Fruit fly (Drosophila melanogaster) whole organism, embryonic: Measurements from ENCODE around the gene SCCRO4.
A peak's percentile ranks its signal among the peaks of the same experiment; 100 is the strongest.

Experiments
- CG10267 ChIP-seq: fragments of 200-800 bp; sonication (Bioruptor generic); optimal IDR thresholded peaks from 2 replicates; lab custom pipeline; 2018; ENCODE audit warnings: missing biosample characterization, mild to moderate bottlenecking, missing genetic modification characterization, moderate library complexity
- CG12219 ChIP-seq: fragments of 200-800 bp; sonication (Bioruptor generic); optimal IDR thresholded peaks from 3 replicates; lab custom pipeline; 2018; ENCODE audit warnings: missing biosample characterization, mild to moderate bottlenecking, missing genetic modification characterization
- CG12659 ChIP-seq: fragments of 200-800 bp; sonication (Bioruptor generic); optimal IDR thresholded peaks from 3 replicates; lab custom pipeline; 2017; ENCODE audit warnings: mild to moderate bottlenecking, missing biosample characterization, missing genetic modification reagents, missing genetic modification characterization
- CG14050 ChIP-seq: fragments of 200-800 bp; sonication (Bioruptor generic); IDR thresholded peaks from 3 replicates; pipeline ENCODE4 v1.3.6; 2022; ENCODE audit warnings: missing biosample characterization, missing genetic modification characterization
- CG14860 ChIP-seq: fragments of 200-800 bp; sonication (Bioruptor generic); IDR thresholded peaks from 3 replicates; pipeline ENCODE4 v1.3.6; 2022; ENCODE audit warnings: missing biosample characterization, missing genetic modification characterization; ENCODE audit not compliant: partially characterized antibody
- CG14965 ChIP-seq: fragments of 200-800 bp; sonication (Bioruptor generic); optimal IDR thresholded peaks from 2 replicates; lab custom pipeline; 2016; ENCODE audit warnings: missing biosample characterization, missing genetic modification characterization, borderline replicate concordance
- CG15479 ChIP-seq: fragments of 200-800 bp; sonication (Bioruptor generic); optimal IDR thresholded peaks from 3 replicates; lab custom pipeline; 2019; ENCODE audit warnings: missing biosample characterization, mild to moderate bottlenecking, missing genetic modification characterization, moderate library complexity
- CG15514 ChIP-seq: fragments of 200-800 bp; sonication (Bioruptor generic); optimal IDR thresholded peaks from 3 replicates; lab custom pipeline; 2017; ENCODE audit warnings: missing biosample characterization, missing genetic modification characterization, mild to moderate bottlenecking, moderate library complexity, missing genetic modification reagents
- CG18262 ChIP-seq: fragments of 200-800 bp; optimal IDR thresholded peaks from 3 replicates; lab custom pipeline; 2019; ENCODE audit warnings: missing biosample characterization, mild to moderate bottlenecking, missing genetic modification characterization, moderate library complexity
- CG2116 ChIP-seq: fragments of 200-800 bp; sonication (Bioruptor generic); optimal IDR thresholded peaks from 3 replicates; lab custom pipeline; 2018; ENCODE audit warnings: missing biosample characterization, mild to moderate bottlenecking, missing genetic modification characterization
- CG2678 ChIP-seq: fragments of 200-800 bp; sonication (Bioruptor generic); optimal IDR thresholded peaks from 3 replicates; lab custom pipeline; 2019; ENCODE audit warnings: missing biosample characterization, mild to moderate bottlenecking, missing genetic modification characterization, moderate library complexity
- CG30403 ChIP-seq: fragments of 200-800 bp; sonication (Bioruptor generic); optimal IDR thresholded peaks from 3 replicates; lab custom pipeline; 2016; ENCODE audit warnings: missing biosample characterization, missing genetic modification characterization
- CG31441 ChIP-seq: fragments of 200-800 bp; sonication (Bioruptor generic); IDR thresholded peaks from 2 replicates; pipeline ENCODE4 v1.3.6; 2022; ENCODE audit warnings: missing biosample characterization, missing genetic modification characterization
- CG6272 ChIP-seq: fragments of 200-800 bp; sonication (Bioruptor generic); IDR thresholded peaks from 2 replicates; pipeline ENCODE4 v1.3.6; 2022; ENCODE audit warnings: missing biosample characterization, missing genetic modification characterization
- CG6683 ChIP-seq: fragments of 200-800 bp; sonication (Bioruptor generic); optimal IDR thresholded peaks from 2 replicates; lab custom pipeline; 2017; ENCODE audit warnings: missing biosample characterization, mild to moderate bottlenecking, missing genetic modification characterization, missing genetic modification reagents
- CG7372 ChIP-seq: fragments of 200-800 bp; sonication (Bioruptor generic); IDR thresholded peaks from 2 replicates; pipeline ENCODE4 v1.3.6; 2022; ENCODE audit warnings: missing biosample characterization, missing genetic modification characterization
- CG8290 ChIP-seq, 3 experiments: fragments of 200-800 bp; sonication (Bioruptor generic); optimal IDR thresholded peaks; 2 replicates each; lab custom pipeline; 2016 to 2019; ENCODE audit warnings: missing biosample characterization in 3 of 3, missing genetic modification characterization in 3 of 3, mild to moderate bottlenecking in 2 of 3, moderate library complexity in 1 of 3
- CG8924 ChIP-seq: fragments of 200-800 bp; optimal IDR thresholded peaks from 3 replicates; lab custom pipeline; 2019; ENCODE audit warnings: missing biosample characterization, mild to moderate bottlenecking, missing genetic modification characterization, moderate library complexity
- CG9932 ChIP-seq: fragments of 200-800 bp; sonication (Bioruptor generic); IDR thresholded peaks from 2 replicates; pipeline ENCODE4 v1.3.6; 2022; ENCODE audit warnings: missing biosample characterization, missing genetic modification characterization
- CTCF ChIP-seq: fragments of 200-800 bp; sonication (Bioruptor generic); optimal IDR thresholded peaks from 2 replicates; lab custom pipeline; 2017; ENCODE audit warnings: missing biosample characterization, mild to moderate bottlenecking, missing genetic modification characterization, moderate library complexity
- D ChIP-seq, 2 experiments: fragments of 200-800 bp in 1 of 2; fragments of >200 bp in 1 of 2; sonication (Bioruptor generic) in 1 of 2; optimal IDR thresholded peaks; 2 replicates in 1 of 2; 3 replicates in 1 of 2; lab custom pipeline; 2017; ENCODE audit warnings: mild to moderate bottlenecking in 1 of 2, missing biosample characterization in 1 of 2, missing genetic modification characterization in 1 of 2, missing genetic modification reagents in 1 of 2
- Dad ChIP-seq: fragments of 200-800 bp; sonication (Bioruptor generic); optimal IDR thresholded peaks from 3 replicates; lab custom pipeline; 2016; ENCODE audit warnings: missing biosample characterization, missing genetic modification characterization
- Dip2 ChIP-seq: fragments of 200-800 bp; sonication (Bioruptor generic); IDR thresholded peaks from 2 replicates; pipeline ENCODE4 v1.3.6; 2022; ENCODE audit warnings: missing biosample characterization, missing genetic modification characterization
- ERR ChIP-seq: fragments of 200-800 bp; sonication (Bioruptor generic); optimal IDR thresholded peaks from 2 replicates; lab custom pipeline; 2016; ENCODE audit warnings: missing biosample characterization, missing genetic modification characterization
- Gsc ChIP-seq: fragments of 200-800 bp; sonication (Bioruptor generic); IDR thresholded peaks from 2 replicates; pipeline ENCODE4 v1.3.6; 2022; ENCODE audit warnings: missing biosample characterization, missing genetic modification characterization
- Hr3 ChIP-seq: fragments of 200-800 bp; sonication (Bioruptor generic); optimal IDR thresholded peaks from 3 replicates; lab custom pipeline; 2016; ENCODE audit warnings: missing biosample characterization, missing genetic modification characterization
- Hr78 ChIP-seq, 2 experiments: fragments of 200-800 bp in 1 of 2; fragments of >200 bp in 1 of 2; sonication (Bioruptor generic) in 1 of 2; optimal IDR thresholded peaks; 2 replicates each; lab custom pipeline; 2017 to 2019; ENCODE audit warnings: missing biosample characterization in 2 of 2, missing genetic modification characterization in 2 of 2, mild to moderate bottlenecking in 1 of 2, moderate library complexity in 1 of 2
- MESR4 ChIP-seq: fragments of 200-800 bp; sonication (Bioruptor generic); optimal IDR thresholded peaks from 2 replicates; lab custom pipeline; 2018; ENCODE audit warnings: missing biosample characterization, mild to moderate bottlenecking, missing genetic modification characterization, moderate library complexity
- Nf-YB ChIP-seq: fragments of 200-800 bp; sonication (Bioruptor generic); optimal IDR thresholded peaks from 3 replicates; lab custom pipeline; 2019; ENCODE audit warnings: missing biosample characterization, mild to moderate bottlenecking, missing genetic modification characterization, moderate library complexity
- Nf-YC ChIP-seq: fragments of 200-800 bp; optimal IDR thresholded peaks from 3 replicates; lab custom pipeline; 2019; ENCODE audit warnings: missing biosample characterization, mild to moderate bottlenecking, missing genetic modification characterization, moderate library complexity
- Pdp1 ChIP-seq, 2 experiments: fragments of 200-800 bp; sonication (Bioruptor generic); optimal IDR thresholded peaks; 3 replicates each; lab custom pipeline; 2016; ENCODE audit warnings: missing biosample characterization in 2 of 2, missing genetic modification characterization in 2 of 2, mild to moderate bottlenecking in 1 of 2, moderate library complexity in 1 of 2
- Ssrp ChIP-seq: fragments of 200-800 bp; sonication (Bioruptor generic); optimal IDR thresholded peaks from 2 replicates; lab custom pipeline; 2018; ENCODE audit warnings: missing biosample characterization, mild to moderate bottlenecking, missing genetic modification characterization, moderate library complexity
- ase ChIP-seq: fragments of 200-800 bp; sonication (Bioruptor generic); IDR thresholded peaks from 3 replicates; pipeline ENCODE4 v1.3.6; 2022; ENCODE audit warnings: missing biosample characterization, missing genetic modification characterization
- br ChIP-seq: fragments of >200 bp; optimal IDR thresholded peaks from 2 replicates; lab custom pipeline; 2017
- dati ChIP-seq: fragments of 200-800 bp; sonication (Bioruptor generic); IDR thresholded peaks from 2 replicates; pipeline ENCODE4 v1.3.6; 2022; ENCODE audit warnings: missing biosample characterization, missing genetic modification characterization
- dmrt99B ChIP-seq: fragments of 200-800 bp; sonication (Bioruptor generic); optimal IDR thresholded peaks from 2 replicates; lab custom pipeline; 2018; ENCODE audit warnings: missing biosample characterization, mild to moderate bottlenecking, missing genetic modification characterization, moderate library complexity
- gcm2 ChIP-seq: fragments of 200-800 bp; sonication (Bioruptor generic); optimal IDR thresholded peaks from 2 replicates; lab custom pipeline; 2016; ENCODE audit warnings: missing biosample characterization, missing genetic modification characterization
- gsb-n ChIP-seq: fragments of 200-800 bp; sonication (Bioruptor generic); optimal IDR thresholded peaks from 3 replicates; lab custom pipeline; 2018; ENCODE audit warnings: missing biosample characterization, mild to moderate bottlenecking, missing genetic modification characterization
- inv ChIP-seq: fragments of 200-800 bp; sonication (Bioruptor generic); IDR thresholded peaks from 2 replicates; pipeline ENCODE4 v1.3.6; 2022; ENCODE audit warnings: missing biosample characterization, missing genetic modification characterization; ENCODE audit not compliant: partially characterized antibody
- jing ChIP-seq: fragments of 200-800 bp; sonication (Bioruptor generic); optimal IDR thresholded peaks from 2 replicates; lab custom pipeline; 2018; ENCODE audit warnings: missing biosample characterization, mild to moderate bottlenecking, missing genetic modification characterization
- kni ChIP-seq: fragments of 200-800 bp; sonication (Bioruptor generic); optimal IDR thresholded peaks from 3 replicates; lab custom pipeline; 2017; ENCODE audit warnings: mild to moderate bottlenecking, missing biosample characterization, missing genetic modification reagents, missing genetic modification characterization
- luna ChIP-seq: fragments of 200-800 bp; sonication (Bioruptor generic); optimal IDR thresholded peaks from 2 replicates; lab custom pipeline; 2016; ENCODE audit warnings: missing biosample characterization, missing genetic modification characterization
- mirr ChIP-seq: fragments of 200-800 bp; sonication (Bioruptor generic); optimal IDR thresholded peaks from 3 replicates; lab custom pipeline; 2018; ENCODE audit warnings: missing biosample characterization, mild to moderate bottlenecking, missing genetic modification characterization
- nerfin-1 ChIP-seq: fragments of 200-800 bp; sonication (Bioruptor generic); optimal IDR thresholded peaks from 3 replicates; lab custom pipeline; 2019; ENCODE audit warnings: missing biosample characterization, mild to moderate bottlenecking, missing genetic modification characterization, moderate library complexity
- org-1 ChIP-seq: fragments of 200-800 bp; sonication (Bioruptor generic); optimal IDR thresholded peaks from 2 replicates; lab custom pipeline; 2017; ENCODE audit warnings: missing biosample characterization, missing genetic modification characterization
- ranshi ChIP-seq: fragments of 200-800 bp; sonication (Bioruptor generic); IDR thresholded peaks from 2 replicates; pipeline ENCODE4 v1.3.6; 2022; ENCODE audit warnings: missing biosample characterization, missing genetic modification characterization
- salm ChIP-seq: fragments of 200-800 bp; sonication (Bioruptor generic); optimal IDR thresholded peaks from 2 replicates; lab custom pipeline; 2018; ENCODE audit warnings: missing biosample characterization, mild to moderate bottlenecking, missing genetic modification characterization
- sim ChIP-seq: fragments of 200-800 bp; sonication (Bioruptor generic); IDR thresholded peaks from 2 replicates; pipeline ENCODE4 v1.3.6; 2022; ENCODE audit warnings: missing biosample characterization, missing genetic modification characterization
- vnd ChIP-seq: fragments of 200-800 bp; sonication (Bioruptor generic); IDR thresholded peaks from 3 replicates; pipeline ENCODE4 v1.3.6; 2022; ENCODE audit warnings: missing biosample characterization, missing genetic modification characterization; ENCODE audit not compliant: partially characterized antibody
- zen ChIP-seq: fragments of 200-800 bp; sonication (Bioruptor generic); optimal IDR thresholded peaks from 3 replicates; lab custom pipeline; 2018; ENCODE audit warnings: missing biosample characterization, mild to moderate bottlenecking, missing genetic modification characterization, moderate library complexity

Gene SCCRO4

dm6 chr3L:20296797-20297196, 2.4 kb upstream of the SCCRO4 start, which contains the start of gene FRG1 (continued):
- TF ChIP-seq ERR (GFP tag; lab: Kevin White, UChicago) (no peak), CG14965 (no peak), gcm2 (GFP tag; lab: Kevin White, UChicago) (no peak), CG18262 (no peak), CG12659 (GFP tag; lab: Kevin White, UChicago) (peak; percentile 31), CG30403 (GFP tag; lab: Kevin White, UChicago) (no peak), Pdp1 (GFP tag; optimal IDR thresholded peaks at IDR 0.05; lab: Kevin White, UChicago) (no peak), zen (tag; lab: Kevin White, UChicago) (peak; percentile 36), Dad (GFP tag; lab: Kevin White, UChicago) (no peak), ase (GFP tag; lab: Robert Waterston, UW) (no peak), CG10267 (tag; lab: Kevin White, UChicago) (peak; percentile 23), Ssrp (tag; lab: Kevin White, UChicago) (no peak), CG15514 (GFP tag; lab: Kevin White, UChicago) (peak; percentile 31), CG12219 (GFP tag; lab: Kevin White, UChicago) (no peak), kni (no peak), CG14860 (GFP tag; lab: Robert Waterston, UW) (peak; percentile 77), CG8924 (tag; lab: Kevin White, UChicago) (peak; percentile 35), CG7372 (no peak), ranshi (no peak), salm (no peak), CG31441 (GFP tag; lab: Robert Waterston, UW) (no peak), Nf-YB (GFP tag; lab: Kevin White, UChicago) (no peak), CTCF (GFP tag; lab: Kevin White, UChicago) (peak; percentile 38), Hr78 (GFP tag; optimal IDR thresholded peaks at IDR 0.05; lab: Kevin White, UChicago) (no peak), MESR4 (peak; percentile 49), CG9932 (GFP tag; lab: Robert Waterston, UW) (no peak), inv (GFP tag; lab: Robert Waterston, UW) (peak; percentile 71), Hr3 (GFP tag; lab: Kevin White, UChicago) (no peak), mirr (GFP tag; lab: Kevin White, UChicago) (no peak), vnd (GFP tag; lab: Robert Waterston, UW) (peak; percentile 61; the same call in 1 of the 3 replicates), dmrt99B (tag; lab: Kevin White, UChicago) (no peak), Dip2 (GFP tag; lab: Robert Waterston, UW) (no peak), jing (no peak), luna (no peak), Gsc (GFP tag; lab: Robert Waterston, UW) (no peak), dati (GFP tag; lab: Robert Waterston, UW) (no peak), CG15479 (GFP tag; lab: Kevin White, UChicago) (no peak), br (lab: Kevin White, UChicago) (no peak), gsb-n (tag; lab: Kevin White, UChicago) (no peak), CG2116 (peak; percentile 60), Nf-YC (tag; lab: Kevin White, UChicago) (no peak), CG6272 (GFP tag; lab: Robert Waterston, UW) (no peak), CG8290 (GFP tag; optimal IDR thresholded peaks at IDR 0.05; lab: Kevin White, UChicago) (no peak), CG8290 (tag; optimal IDR thresholded peaks at IDR 0.05; lab: Kevin White, UChicago) (peak in 1 of 2 experiments; percentile 41), CG6683 (no peak), nerfin-1 (tag; lab: Kevin White, UChicago) (no peak), D (optimal IDR thresholded peaks at IDR 0.05; lab: Kevin White, UChicago) (no peak), D (GFP tag; optimal IDR thresholded peaks at IDR 0.05; lab: Kevin White, UChicago) (no peak), sim (GFP tag; lab: Robert Waterston, UW) (no peak), CG2678 (tag; lab: Kevin White, UChicago) (no peak), CG14050 (GFP tag; lab: Robert Waterston, UW) (no peak), org-1 (no peak)
